Worm (Caenorhabditis elegans): Measurements from ENCODE around the gene cutl-15.

Gene cutl-15

ce11 chrII:8923187-8923586 is 24.3 kb downstream of the cutl-15 start:
- no peak for TF ChIP-seq unc-62 (GFP tag; optimal IDR thresholded peaks at IDR 0.05)

ce11 chrII:8922140-8922539 is 25.3 kb downstream of the cutl-15 start, which contains the start of gene B0457.6:
TSS of gene B0457.6 (plus strand) at chrII:8922423.
- no peak for TF ChIP-seq unc-62 (GFP tag; optimal IDR thresholded peaks at IDR 0.05)

ce11 chrII:8921456-8921855 is 26.0 kb downstream of the cutl-15 start:
- TF ChIP-seq unc-62 (GFP tag; optimal IDR thresholded peaks at IDR 0.05): no peak

- TF ChIP-seq unc-62 (GFP tag; optimal IDR thresholded peaks at IDR 0.05): no peak
These were observed 26.5 kb downstream of the cutl-15 start for ce11 chrII:8920955-8921354.

ce11 chrII:8920315-8920714 is 27.2 kb downstream of the cutl-15 start:
- TF ChIP-seq unc-62 (GFP tag; optimal IDR thresholded peaks at IDR 0.05): no peak

ce11 chrII:8917339-8917738 is 30.1 kb downstream of the cutl-15 start:
- TF ChIP-seq unc-62 (GFP tag; optimal IDR thresholded peaks at IDR 0.05): no peak

- no peak for TF ChIP-seq unc-62 (GFP tag; optimal IDR thresholded peaks at IDR 0.05)
These were observed 30.8 kb downstream of the cutl-15 start for ce11 chrII:8916656-8917055.

ce11 chrII:8914654-8915053 is 32.8 kb downstream of the cutl-15 start:
- no peak for TF ChIP-seq unc-62 (GFP tag; optimal IDR thresholded peaks at IDR 0.05)

- TF ChIP-seq unc-62 (GFP tag; optimal IDR thresholded peaks at IDR 0.05): no peak
These were observed 34.9 kb downstream of the cutl-15 start for ce11 chrII:8912523-8913017.

ce11 chrII:8911929-8912328 is 35.6 kb downstream of the cutl-15 start, which contains the start of gene B0457.4:
TSS of gene B0457.4 (minus strand) at chrII:8912029.
- no peak for TF ChIP-seq unc-62 (GFP tag; optimal IDR thresholded peaks at IDR 0.05)

- no peak for TF ChIP-seq unc-62 (GFP tag; optimal IDR thresholded peaks at IDR 0.05)
These were observed 43.6 kb downstream of the cutl-15 start for ce11 chrII:8903871-8904270.

- no peak for TF ChIP-seq unc-62 (GFP tag; optimal IDR thresholded peaks at IDR 0.05)
These were observed 48.1 kb downstream of the cutl-15 start for ce11 chrII:8899357-8899748.

- no peak for TF ChIP-seq unc-62 (GFP tag; optimal IDR thresholded peaks at IDR 0.05)
These were observed 48.7 kb downstream of the cutl-15 start for ce11 chrII:8898582-8899356.

- no peak for TF ChIP-seq unc-62 (GFP tag; optimal IDR thresholded peaks at IDR 0.05)
These were observed 50.2 kb downstream of the cutl-15 start for ce11 chrII:8897244-8897643.

- TF ChIP-seq unc-62 (GFP tag; optimal IDR thresholded peaks at IDR 0.05): no peak
These were observed 50.9 kb downstream of the cutl-15 start, which contains the start of gene lat-1 for ce11 chrII:8896541-8896940. TSS of gene lat-1 (plus strand) at chrII:8896841.

- no peak for TF ChIP-seq unc-62 (GFP tag; optimal IDR thresholded peaks at IDR 0.05)
These were observed 51.6 kb downstream of the cutl-15 start for ce11 chrII:8895895-8896294.

ce11 chrII:8895398-8895797 is 52.1 kb downstream of the cutl-15 start:
- TF ChIP-seq unc-62 (GFP tag; optimal IDR thresholded peaks at IDR 0.05): no peak
